Worm (Caenorhabditis elegans): ENCODE results near the gene col-128.

- no peak for TF ChIP-seq ceh-36 (tag; optimal IDR thresholded peaks at IDR 0.05)
- no peak for TF ChIP-seq hmbx-1 (tag; optimal IDR thresholded peaks at IDR 0.05)
- no peak for TF ChIP-seq tbx-37 (GFP tag; conservative IDR thresholded peaks at IDR 0.05)
- no peak for TF ChIP-seq ets-7 (tag; optimal IDR thresholded peaks at IDR 0.05)
- no peak for TF ChIP-seq B0310.2 (tag; optimal IDR thresholded peaks at IDR 0.05)
- TF ChIP-seq ama-1 (optimal IDR thresholded peaks at IDR 0.05) = no peak
- TF ChIP-seq hmg-4 (GFP tag; optimal IDR thresholded peaks at IDR 0.05) = no peak
- no peak for TF ChIP-seq flt-1 (GFP tag; IDR thresholded peaks at IDR 0.05)
- TF ChIP-seq sea-1 (GFP tag; conservative IDR thresholded peaks at IDR 0.05) = no peak
- TF ChIP-seq scrt-1 (GFP tag; IDR thresholded peaks at IDR 0.05) = no peak
Observed at ce11 chrIV:11597079-11597478, 45.3 kb upstream of the col-128 start.

All from whole organism, early embryonic.